Worm (Caenorhabditis elegans): ENCODE results near the gene C35D10.5.
A peak's percentile ranks its signal among the peaks of the same experiment; 100 is the strongest.

Gene C35D10.5

ce11 chrIII:4873395-4873794 lies 11.2 kb downstream of the C35D10.5 start:
- TF ChIP-seq aha-1 (tag) (peak; percentile 96), ztf-11 (tag; optimal IDR thresholded peaks at IDR 0.05) (no peak)

ce11 chrIII:4874671-4875070 lies 12.5 kb downstream of the C35D10.5 start, which contains the start of gene C35D10.12:
Gene C35D10.12 (minus strand): TSS chrIII:4874771.
- TF ChIP-seq daf-12 (tag; optimal IDR thresholded peaks at IDR 0.05) (no peak), aly-2 (tag; optimal IDR thresholded peaks at IDR 0.05) (no peak), F26F4.8 (GFP tag; conservative IDR thresholded peaks at IDR 0.05) (no peak), nhr-102 (tag; optimal IDR thresholded peaks at IDR 0.05) (no peak), zip-2 (tag; optimal IDR thresholded peaks at IDR 0.05) (no peak), dmd-9 (GFP tag; IDR thresholded peaks at IDR 0.05) (no peak), T26A8.4 (GFP tag; IDR thresholded peaks at IDR 0.05) (no peak), ceh-62 (tag; optimal IDR thresholded peaks at IDR 0.05) (no peak), lsy-2 (tag; optimal IDR thresholded peaks at IDR 0.05) (no peak), madf-5 (GFP tag; IDR thresholded peaks at IDR 0.05) (no peak), nhr-237 (tag; optimal IDR thresholded peaks at IDR 0.05) (no peak)

- TF ChIP-seq T26A8.4 (GFP tag; IDR thresholded peaks at IDR 0.05) (no peak), hmg-1.1 (GFP tag; IDR thresholded peaks at IDR 0.05) (peak; percentile 53; the same call in 1 of the 2 replicates), nhr-25 (tag; optimal IDR thresholded peaks at IDR 0.05; ENCODE audit: borderline replicate concordance, insufficient read depth) (no peak), unc-62 (GFP tag; optimal IDR thresholded peaks at IDR 0.05 in 1 of 2) (peak in 1 of 2 experiments; percentile 77), unc-62 (tag; optimal IDR thresholded peaks at IDR 0.05) (no peak), dpl-1 (GFP tag; optimal IDR thresholded peaks at IDR 0.05) (no peak), egl-27 (tag; optimal IDR thresholded peaks at IDR 0.05) (no peak), ama-1 (optimal IDR thresholded peaks at IDR 0.05) (no peak), F37D6.2 (tag; optimal IDR thresholded peaks at IDR 0.05) (no peak), snpc-4 (tag; optimal IDR thresholded peaks at IDR 0.05) (no peak), egl-43 (GFP tag; IDR thresholded peaks at IDR 0.05) (no peak)
Observed at ce11 chrIII:4875663-4876062, 13.5 kb downstream of the C35D10.5 start.

ce11 chrIII:4878281-4878680 lies 16.1 kb downstream of the C35D10.5 start, which contains the start of the genes tost-1 and arx-6:
Gene tost-1 (minus strand): TSS chrIII:4878311.
Gene arx-6 (plus strand): TSS chrIII:4878658.
- TF ChIP-seq fkh-10 (GFP tag; optimal IDR thresholded peaks at IDR 0.05) (peak; percentile 19), lim-7 (GFP tag; IDR thresholded peaks at IDR 0.05) (no peak), daf-16 (GFP tag; optimal IDR thresholded peaks at IDR 0.05) (no peak), daf-16 (tag; optimal IDR thresholded peaks at IDR 0.05) (no peak), dmd-8 (GFP tag; IDR thresholded peaks at IDR 0.05) (no peak), T20F7.1 (GFP tag; optimal IDR thresholded peaks at IDR 0.05) (no peak), fos-1 (tag; optimal IDR thresholded peaks at IDR 0.05) (no peak), zfp-3 (GFP tag; conservative IDR thresholded peaks at IDR 0.05) (no peak), duxl-1 (tag; optimal IDR thresholded peaks at IDR 0.05; ENCODE audit: poor library complexity) (no peak), rbr-2 (tag; optimal IDR thresholded peaks at IDR 0.05) (no peak), attf-4 (tag; optimal IDR thresholded peaks at IDR 0.05) (no peak), mes-2 (tag; optimal IDR thresholded peaks at IDR 0.05; ENCODE audit: poor library complexity, severe bottlenecking) (peak; percentile 81), aha-1 (tag) (no peak), unc-62 (GFP tag; optimal IDR thresholded peaks at IDR 0.05 in 1 of 2) (no peak), unc-62 (tag; optimal IDR thresholded peaks at IDR 0.05) (no peak), lsy-2 (tag; optimal IDR thresholded peaks at IDR 0.05) (peak in 1 of 2 experiments; percentile 69), mxl-2 (GFP tag; conservative IDR thresholded peaks at IDR 0.05) (no peak), ZK337.2 (GFP tag; IDR thresholded peaks at IDR 0.05) (no peak), nhr-10 (tag; optimal IDR thresholded peaks at IDR 0.05) (no peak), nhr-41 (GFP tag; IDR thresholded peaks at IDR 0.05) (no peak), dpl-1 (GFP tag; optimal IDR thresholded peaks at IDR 0.05) (peak; percentile 84), vab-7 (GFP tag; IDR thresholded peaks at IDR 0.05) (no peak), ceh-62 (tag; optimal IDR thresholded peaks at IDR 0.05) (no peak), ctbp-1 (GFP tag; IDR thresholded peaks at IDR 0.05) (no peak), nhr-11 (tag; optimal IDR thresholded peaks at IDR 0.05) (no peak), sdz-12 (GFP tag; optimal IDR thresholded peaks at IDR 0.05) (no peak), lin-38 (GFP tag; IDR thresholded peaks at IDR 0.05) (peak; percentile 93), php-3 (GFP tag; IDR thresholded peaks at IDR 0.05) (no peak), madf-9 (GFP tag; conservative IDR thresholded peaks at IDR 0.05) (no peak)

Measured in whole organism, L4 larva.